Worm (Caenorhabditis elegans) whole organism, mixed stage, embryonic: ENCODE data around the gene mdt-26.
"Not testable (repeated sequence)": the region's sequence is repeated elsewhere in the genome, so short reads cannot be mapped to it uniquely, and the experiment has no call there.

Source experiments
- M03D4.4 ChIP-seq: sonication (generic microtip); optimal IDR thresholded peaks from 2 replicates; lab custom pipeline; 2017; ENCODE audit warnings: mild to moderate bottlenecking, missing genetic modification characterization, missing compliant biosample characterization
- blmp-1 ChIP-seq: fragments of 150-350 bp; optimal IDR thresholded peaks from 2 replicates; lab custom pipeline; 2014; ENCODE audit warnings: missing biosample characterization, missing genetic modification characterization
- ceh-39 ChIP-seq: fragments of 150-350 bp; optimal IDR thresholded peaks from 2 replicates; lab custom pipeline; 2014; ENCODE audit warnings: missing biosample characterization, missing genetic modification characterization
- ceh-43 ChIP-seq: fragments of 200-800 bp; sonication (Bioruptor generic); optimal IDR thresholded peaks from 2 replicates; lab custom pipeline; 2018; ENCODE audit warnings: mild to moderate bottlenecking, missing genetic modification characterization, moderate library complexity, missing compliant biosample characterization
- ceh-83 ChIP-seq: fragments of 200-800 bp; sonication (Bioruptor generic); optimal IDR thresholded peaks from 2 replicates; lab custom pipeline; 2018; ENCODE audit warnings: mild to moderate bottlenecking, missing genetic modification characterization, missing compliant biosample characterization
- drap-1 ChIP-seq: fragments of 200-800 bp; sonication (Bioruptor generic); optimal IDR thresholded peaks from 3 replicates; lab custom pipeline; 2018; ENCODE audit warnings: mild to moderate bottlenecking, missing genetic modification characterization, missing compliant biosample characterization
- elt-1 ChIP-seq: sonication (generic microtip); optimal IDR thresholded peaks from 2 replicates; lab custom pipeline; 2017; ENCODE audit warnings: missing genetic modification characterization, mild to moderate bottlenecking, missing compliant biosample characterization, antibody characterized with exemption, moderate library complexity, borderline replicate concordance; ENCODE audit not compliant: insufficient read depth
- elt-3 ChIP-seq: fragments of 150-350 bp; optimal IDR thresholded peaks from 2 replicates; lab custom pipeline; 2014; ENCODE audit warnings: missing biosample characterization, missing genetic modification characterization
- flh-1 ChIP-seq: fragments of 200-800 bp; sonication (Bioruptor generic); optimal IDR thresholded peaks from 2 replicates; lab custom pipeline; 2018; ENCODE audit warnings: mild to moderate bottlenecking, missing genetic modification characterization, moderate library complexity, missing compliant biosample characterization
- ham-2 ChIP-seq: fragments of 200-800 bp; sonication (Bioruptor generic); optimal IDR thresholded peaks from 2 replicates; lab custom pipeline; 2018; ENCODE audit warnings: mild to moderate bottlenecking, missing genetic modification characterization, missing compliant biosample characterization
- hlh-1 ChIP-seq: fragments of 150-350 bp; optimal IDR thresholded peaks from 2 replicates; lab custom pipeline; 2014; ENCODE audit warnings: missing biosample characterization, missing genetic modification reagents, missing genetic modification characterization
- lin-13 ChIP-seq: fragments of 150-350 bp; optimal IDR thresholded peaks from 2 replicates; lab custom pipeline; 2014; ENCODE audit warnings: missing biosample characterization, missing genetic modification characterization
- lin-32 ChIP-seq: fragments of 200-800 bp; sonication (Bioruptor generic); optimal IDR thresholded peaks from 2 replicates; lab custom pipeline; 2018; ENCODE audit warnings: mild to moderate bottlenecking, missing genetic modification characterization, missing compliant biosample characterization
- lsy-2 ChIP-seq: fragments of 150-350 bp; optimal IDR thresholded peaks from 2 replicates; lab custom pipeline; 2014; ENCODE audit warnings: missing biosample characterization, missing genetic modification characterization
- mab-5 ChIP-seq: fragments of 150-350 bp; optimal IDR thresholded peaks from 2 replicates; lab custom pipeline; 2014; ENCODE audit warnings: missing biosample characterization, missing genetic modification characterization
- mls-2 ChIP-seq: sonication (generic microtip); optimal IDR thresholded peaks from 2 replicates; lab custom pipeline; 2016; ENCODE audit warnings: mild to moderate bottlenecking, missing genetic modification characterization, moderate library complexity, missing compliant biosample characterization
- nhr-12 ChIP-seq: fragments of 150-350 bp; optimal IDR thresholded peaks from 2 replicates; lab custom pipeline; 2014; ENCODE audit warnings: missing biosample characterization, missing genetic modification characterization
- nhr-2 ChIP-seq: fragments of 150-350 bp; optimal IDR thresholded peaks from 2 replicates; lab custom pipeline; 2014; ENCODE audit warnings: missing biosample characterization, missing genetic modification characterization
- nhr-237 ChIP-seq: fragments of 150-350 bp; optimal IDR thresholded peaks from 2 replicates; lab custom pipeline; 2014; ENCODE audit warnings: missing biosample characterization, missing genetic modification characterization
- nhr-28 ChIP-seq: fragments of 150-350 bp; optimal IDR thresholded peaks from 2 replicates; lab custom pipeline; 2014; ENCODE audit warnings: missing biosample characterization, missing genetic modification characterization
- sem-2 ChIP-seq: fragments of 200-800 bp; sonication (Bioruptor generic); optimal IDR thresholded peaks from 2 replicates; lab custom pipeline; 2018; ENCODE audit warnings: mild to moderate bottlenecking, missing genetic modification characterization, missing compliant biosample characterization
- snpc-4 ChIP-seq: fragments of 150-350 bp; optimal IDR thresholded peaks from 2 replicates; lab custom pipeline; 2014; ENCODE audit warnings: missing biosample characterization, missing genetic modification characterization
- sptf-1 ChIP-seq: sonication (generic microtip); optimal IDR thresholded peaks from 2 replicates; lab custom pipeline; 2017; ENCODE audit warnings: mild to moderate bottlenecking, missing genetic modification characterization, moderate library complexity, missing compliant biosample characterization
- unc-120 ChIP-seq: sonication (generic microtip); optimal IDR thresholded peaks from 2 replicates; lab custom pipeline; 2017; ENCODE audit warnings: missing genetic modification characterization, missing compliant biosample characterization; ENCODE audit not compliant: poor library complexity, severe bottlenecking
- unc-39 ChIP-seq: fragments of 150-350 bp; optimal IDR thresholded peaks from 2 replicates; lab custom pipeline; 2014; ENCODE audit warnings: missing biosample characterization, missing genetic modification characterization
- unc-62 ChIP-seq: fragments of 150-350 bp; optimal IDR thresholded peaks from 2 replicates; lab custom pipeline; 2014; ENCODE audit warnings: missing biosample characterization, missing genetic modification reagents, missing genetic modification characterization
- zip-8 ChIP-seq: fragments of 150-350 bp; optimal IDR thresholded peaks from 2 replicates; lab custom pipeline; 2014; ENCODE audit warnings: missing biosample characterization, missing genetic modification characterization

The mdt-26 gene

DNA sequence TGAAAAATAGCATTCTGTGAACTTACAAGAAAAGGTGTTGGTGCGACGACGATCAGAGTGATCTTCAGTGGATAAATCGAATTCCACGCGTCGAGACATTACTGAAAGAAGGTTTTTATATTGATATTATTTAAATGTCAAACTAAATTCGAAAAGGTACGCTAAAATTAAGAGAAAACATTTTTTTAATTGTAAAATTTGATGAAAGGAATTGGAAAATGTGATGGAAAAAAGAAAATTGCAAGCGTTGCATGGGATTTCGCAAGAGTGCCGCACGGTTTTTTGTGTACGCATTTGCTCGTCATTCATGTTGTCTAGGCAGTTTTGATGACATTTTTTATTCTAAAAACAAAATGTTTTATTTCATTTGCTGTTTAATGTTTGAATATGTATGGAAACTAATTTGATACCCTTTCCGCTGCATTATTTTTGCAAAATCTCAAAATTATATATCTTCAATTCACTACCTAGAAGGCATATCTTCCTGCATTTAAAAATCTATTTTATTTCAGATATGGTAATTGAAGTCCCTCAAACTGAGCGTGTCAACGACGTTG, 38.5 kb upstream of the mdt-26 start, which contains the start of the genes eif-3.L and npl-4.2:
TSS of gene eif-3.L (minus strand) at position 101 of the 557 bp plus-strand sequence.
TSS of gene npl-4.2 (plus strand) at position 507 of the 557 bp plus-strand sequence.
- TF ChIP-seq hlh-1 (tag; lab: Kevin White, UChicago); ceh-83 (GFP tag; lab: Kevin White, UChicago); zip-8: not testable (repeated sequence)

DNA sequence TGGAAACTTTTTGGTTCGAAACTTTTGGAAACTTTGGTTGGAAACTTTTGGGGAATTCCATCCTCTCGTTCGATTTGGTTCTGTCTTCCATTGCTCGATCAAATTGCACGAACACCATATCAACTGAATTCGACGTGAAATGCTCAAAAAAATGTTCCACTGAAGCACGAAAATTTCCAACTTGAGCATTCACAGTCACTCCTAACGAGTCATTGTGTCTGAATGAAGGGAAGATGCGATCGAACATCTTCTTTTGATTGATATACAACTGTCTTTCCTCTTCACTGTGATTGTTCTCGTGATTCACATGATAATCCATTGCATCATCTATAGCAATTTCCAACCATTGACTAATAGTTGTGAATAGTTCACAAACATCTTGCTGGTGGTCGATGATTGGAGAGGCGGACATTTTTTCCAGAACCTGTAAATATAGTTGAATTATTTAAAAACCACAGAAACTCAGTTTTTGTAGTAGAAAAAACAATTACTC, 32.6 kb upstream of the mdt-26 start, which contains the start of gene F59E12.15:
TSS of gene F59E12.15 (minus strand) at position 51 of the 493 bp plus-strand sequence.
- no peak for TF ChIP-seq nhr-2 (tag; lab: Kevin White, UChicago)
- TF ChIP-seq mab-5: no peak
- TF ChIP-seq nhr-12 (tag; lab: Kevin White, UChicago): no peak
- no peak for TF ChIP-seq lin-32 (GFP tag; lab: Kevin White, UChicago)
- TF ChIP-seq elt-1 (tag; lab: Kevin White, UChicago): no peak
- no peak for TF ChIP-seq hlh-1 (tag; lab: Kevin White, UChicago)
- no peak for TF ChIP-seq lin-13
- TF ChIP-seq zip-8: no peak
- TF ChIP-seq ceh-39 (tag; lab: Kevin White, UChicago): no peak
- no peak for TF ChIP-seq ceh-43
- no peak for TF ChIP-seq elt-3 (tag; lab: Kevin White, UChicago)
- no peak for TF ChIP-seq ceh-83 (GFP tag; lab: Kevin White, UChicago)
- no peak for TF ChIP-seq M03D4.4 (tag; lab: Kevin White, UChicago)
- no peak for TF ChIP-seq sem-2 (GFP tag; lab: Kevin White, UChicago)
- TF ChIP-seq nhr-28: no peak
- TF ChIP-seq, all 35 proteins: peak for 0

DNA sequence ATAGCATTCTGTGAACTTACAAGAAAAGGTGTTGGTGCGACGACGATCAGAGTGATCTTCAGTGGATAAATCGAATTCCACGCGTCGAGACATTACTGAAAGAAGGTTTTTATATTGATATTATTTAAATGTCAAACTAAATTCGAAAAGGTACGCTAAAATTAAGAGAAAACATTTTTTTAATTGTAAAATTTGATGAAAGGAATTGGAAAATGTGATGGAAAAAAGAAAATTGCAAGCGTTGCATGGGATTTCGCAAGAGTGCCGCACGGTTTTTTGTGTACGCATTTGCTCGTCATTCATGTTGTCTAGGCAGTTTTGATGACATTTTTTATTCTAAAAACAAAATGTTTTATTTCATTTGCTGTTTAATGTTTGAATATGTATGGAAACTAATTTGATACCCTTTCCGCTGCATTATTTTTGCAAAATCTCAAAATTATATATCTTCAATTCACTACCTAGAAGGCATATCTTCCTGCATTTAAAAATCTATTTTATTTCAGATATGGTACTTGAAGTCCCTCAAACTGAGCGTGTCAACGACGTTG, 30.1 kb upstream of the mdt-26 start, which contains the start of the genes F59E12.6 and npl-4.1:
TSS of gene F59E12.6 (minus strand) at position 101 of the 551 bp plus-strand sequence.
TSS of gene npl-4.1 (plus strand) at position 501 of the 551 bp plus-strand sequence.
- TF ChIP-seq blmp-1 (tag; lab: Kevin White, UChicago); ham-2 (GFP tag; lab: Kevin White, UChicago); snpc-4 (tag; lab: Kevin White, UChicago): not testable (repeated sequence)

DNA sequence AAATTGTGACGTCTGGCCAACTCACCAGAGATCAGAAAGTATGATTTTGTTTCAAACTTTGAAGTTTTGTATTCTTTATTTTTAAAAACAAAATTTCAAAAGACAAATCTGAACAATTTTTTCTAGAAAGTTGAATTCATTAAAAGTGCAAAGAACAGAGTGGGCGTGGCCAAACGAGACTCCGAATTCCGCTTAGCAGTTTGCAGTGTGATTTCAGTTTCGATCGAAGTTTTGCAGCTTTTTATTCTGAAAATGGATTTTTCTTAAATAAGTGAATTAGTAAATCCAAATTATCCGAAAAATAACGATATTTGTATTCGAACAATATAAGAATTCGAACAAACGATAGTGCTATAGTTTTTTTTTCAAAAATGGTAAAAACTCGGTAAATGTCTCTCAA, 27.5 kb upstream of the mdt-26 start:
- TF ChIP-seq lsy-2 (tag; lab: Kevin White, UChicago): no peak
- TF ChIP-seq mls-2 (tag; lab: Kevin White, UChicago): no peak
- no peak for TF ChIP-seq flh-1 (GFP tag; lab: Kevin White, UChicago)
- no peak for TF ChIP-seq lin-32 (GFP tag; lab: Kevin White, UChicago)
- no peak for TF ChIP-seq M03D4.4 (tag; lab: Kevin White, UChicago)
- no peak for TF ChIP-seq ceh-83 (GFP tag; lab: Kevin White, UChicago)
- no peak for TF ChIP-seq nhr-2 (tag; lab: Kevin White, UChicago)
- TF ChIP-seq sptf-1 (tag; lab: Kevin White, UChicago): no peak
- TF ChIP-seq drap-1 (GFP tag; lab: Kevin White, UChicago): no peak
- TF ChIP-seq zip-8: no peak
- TF ChIP-seq elt-1 (tag; lab: Kevin White, UChicago): no peak
- no peak for TF ChIP-seq ham-2 (GFP tag; lab: Kevin White, UChicago)
- TF ChIP-seq snpc-4 (tag; lab: Kevin White, UChicago): no peak
- TF ChIP-seq ceh-43: no peak
- TF ChIP-seq blmp-1 (tag; lab: Kevin White, UChicago): no peak
- no peak for TF ChIP-seq ceh-39 (tag; lab: Kevin White, UChicago)
- TF ChIP-seq, all 35 proteins: peak for 0

DNA sequence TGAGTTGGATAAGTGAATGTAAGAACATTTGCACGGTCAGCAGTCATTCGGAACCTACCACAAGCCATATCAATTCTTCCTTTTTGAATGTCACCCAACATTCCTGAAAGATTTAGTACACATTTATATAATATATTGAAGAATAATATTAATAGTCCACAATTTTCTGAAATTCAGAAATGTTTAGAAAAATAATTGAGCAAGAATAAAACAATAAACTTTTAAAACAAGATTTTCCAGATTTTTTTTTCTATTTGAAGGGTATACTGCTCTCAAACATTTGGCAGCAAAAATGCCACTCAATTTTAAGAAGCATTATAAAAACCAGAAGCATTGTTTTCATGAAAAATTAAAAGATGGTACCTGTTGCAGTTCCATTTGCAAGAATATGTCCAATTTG, 24.2 kb upstream of the mdt-26 start, which contains the start of gene F59E12.8:
TSS of gene F59E12.8 (minus strand) at position 101 of the 400 bp plus-strand sequence.
- TF ChIP-seq unc-39 (tag; lab: Kevin White, UChicago) (no peak), drap-1 (GFP tag; lab: Kevin White, UChicago) (no peak), unc-120 (tag; lab: Kevin White, UChicago) (no peak), lsy-2 (tag; lab: Kevin White, UChicago) (no peak), zip-8 (no peak)

DNA sequence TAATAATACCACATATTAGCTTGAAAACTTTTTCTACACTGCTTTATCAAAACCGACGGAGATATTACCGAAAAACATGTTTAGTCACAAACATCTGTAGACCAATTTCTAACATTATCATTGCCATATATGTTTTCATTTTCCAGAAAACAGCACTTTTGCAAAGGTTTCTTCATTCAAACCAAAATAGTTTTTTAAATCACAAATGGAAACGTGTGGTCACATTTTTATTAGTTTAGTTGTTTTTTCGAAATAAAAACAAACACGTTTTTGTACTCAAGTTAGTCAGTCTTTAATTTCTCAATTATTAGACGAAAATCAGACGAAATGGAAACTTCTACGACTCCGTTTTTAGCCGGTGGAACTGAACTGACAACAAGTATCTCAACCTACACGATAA, 22.9 kb upstream of the mdt-26 start, which contains the start of gene F59E12.3:
TSS of gene F59E12.3 (plus strand) at position 301 of the 400 bp plus-strand sequence.
- TF ChIP-seq ceh-43 (no peak), zip-8 (no peak), lin-32 (GFP tag; lab: Kevin White, UChicago) (no peak), unc-62 (GFP tag; lab: Kevin White, UChicago) (no peak), ceh-39 (tag; lab: Kevin White, UChicago) (no peak), nhr-237 (tag; lab: Kevin White, UChicago) (no peak), elt-1 (tag; lab: Kevin White, UChicago) (no peak), mls-2 (tag; lab: Kevin White, UChicago) (no peak), nhr-12 (tag; lab: Kevin White, UChicago) (no peak), hlh-1 (tag; lab: Kevin White, UChicago) (no peak), unc-120 (tag; lab: Kevin White, UChicago) (no peak)
